Fruit fly (Drosophila melanogaster) whole organism, pupa: ENCODE results near the gene SA2.

Experiments used
- CG32121 ChIP-seq: fragments of 200-800 bp; sonication (Bioruptor generic); IDR thresholded peaks from 2 replicates; pipeline ENCODE4 v1.3.6; 2022; ENCODE audit warnings: missing biosample characterization, missing genetic modification characterization
- CG34367 ChIP-seq: fragments of 200-800 bp; sonication (Bioruptor generic); optimal IDR thresholded peaks from 2 replicates; lab custom pipeline; 2018; ENCODE audit warnings: missing biosample characterization, mild to moderate bottlenecking, missing genetic modification characterization
- CG8159 ChIP-seq: fragments of 200-800 bp; sonication (Bioruptor generic); optimal IDR thresholded peaks from 3 replicates; lab custom pipeline; 2018; ENCODE audit warnings: missing biosample characterization, mild to moderate bottlenecking, missing genetic modification characterization, moderate library complexity
- EcR ChIP-seq: fragments of 200-800 bp; sonication (Bioruptor generic); optimal IDR thresholded peaks from 3 replicates; lab custom pipeline; 2019; ENCODE audit warnings: missing biosample characterization, missing genetic modification characterization, mild to moderate bottlenecking, moderate library complexity, missing genetic modification reagents
- Ets98B ChIP-seq: fragments of 200-800 bp; sonication (Bioruptor generic); IDR thresholded peaks from 2 replicates; pipeline ENCODE4 v1.3.6; 2022; ENCODE audit warnings: missing biosample characterization, missing genetic modification characterization
- fd96Ca ChIP-seq: fragments of 200-800 bp; sonication (Bioruptor generic); IDR thresholded peaks from 3 replicates; pipeline ENCODE4 v1.3.6; 2022; ENCODE audit warnings: missing biosample characterization, missing genetic modification characterization
- gl ChIP-seq: fragments of 200-800 bp; sonication (Bioruptor generic); optimal IDR thresholded peaks from 2 replicates; lab custom pipeline; 2018; ENCODE audit warnings: missing biosample characterization, mild to moderate bottlenecking, missing genetic modification characterization

DNA sequence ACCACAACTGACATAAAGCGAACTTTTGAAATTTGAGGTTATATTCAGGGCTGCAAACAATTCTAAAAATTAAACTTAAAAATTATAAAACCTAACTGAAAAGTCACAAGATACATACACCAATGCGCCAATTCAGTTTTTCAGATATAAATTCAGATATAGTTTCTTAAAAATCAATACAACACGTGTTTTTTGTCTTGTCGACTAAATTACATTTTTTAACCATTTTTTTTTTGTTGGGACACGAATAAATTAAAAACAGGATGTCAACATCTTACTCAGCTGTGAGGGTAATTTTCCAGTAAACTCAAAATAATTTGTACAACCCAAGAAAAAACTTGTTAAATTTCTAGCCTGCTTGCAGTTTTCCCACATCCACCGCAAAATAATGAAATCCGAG lies at the start of gene SA2:
- TF ChIP-seq CG32121 (GFP tag; lab: Robert Waterston, UW), result no peak
- no peak for TF ChIP-seq fd96Ca (GFP tag; lab: Robert Waterston, UW)
- no peak for TF ChIP-seq CG8159 (tag; lab: Kevin White, UChicago)
- no peak for TF ChIP-seq Ets98B
- no peak for TF ChIP-seq EcR (GFP tag; lab: Kevin White, UChicago)
- no peak for TF ChIP-seq CG34367 (tag; lab: Kevin White, UChicago)
- no peak for TF ChIP-seq gl
